Fruit fly (Drosophila melanogaster) whole organism, embryonic: Measurements from ENCODE around the gene Ir67a.
A peak's percentile ranks its signal among the peaks of the same experiment; 100 is the strongest.

ENCODE experiments used
- CG10209 ChIP-seq: fragments of 200-800 bp; sonication (Bioruptor generic); optimal IDR thresholded peaks from 3 replicates; lab custom pipeline; 2017; ENCODE audit warnings: missing biosample characterization, mild to moderate bottlenecking, missing genetic modification characterization, missing genetic modification reagents
- CG1024 ChIP-seq: fragments of 200-800 bp; sonication (Bioruptor generic); IDR thresholded peaks from 2 replicates; pipeline ENCODE4 v1.3.6; 2022; ENCODE audit warnings: missing biosample characterization, missing genetic modification characterization
- CG10267 ChIP-seq: fragments of 200-800 bp; sonication (Bioruptor generic); optimal IDR thresholded peaks from 2 replicates; lab custom pipeline; 2018; ENCODE audit warnings: missing biosample characterization, mild to moderate bottlenecking, missing genetic modification characterization, moderate library complexity
- CG11696 ChIP-seq: fragments of 200-800 bp; sonication (Bioruptor generic); IDR thresholded peaks from 2 replicates; pipeline ENCODE4 v1.3.6; 2022; ENCODE audit warnings: missing biosample characterization, missing genetic modification characterization
- CG13287 ChIP-seq: fragments of 200-800 bp; sonication (Bioruptor generic); IDR thresholded peaks from 2 replicates; pipeline ENCODE4 v1.3.6; 2022; ENCODE audit warnings: missing biosample characterization, missing genetic modification characterization; ENCODE audit not compliant: partially characterized antibody
- CG13296 ChIP-seq: fragments of 200-800 bp; sonication (Bioruptor generic); optimal IDR thresholded peaks from 3 replicates; lab custom pipeline; 2018; ENCODE audit warnings: missing biosample characterization, mild to moderate bottlenecking, missing genetic modification characterization
- CG15269 ChIP-seq: fragments of 200-800 bp; sonication (Bioruptor generic); optimal IDR thresholded peaks from 2 replicates; lab custom pipeline; 2018; ENCODE audit warnings: missing biosample characterization, mild to moderate bottlenecking, missing genetic modification characterization, moderate library complexity
- CG1529 ChIP-seq: fragments of 200-800 bp; sonication (Bioruptor generic); optimal IDR thresholded peaks from 3 replicates; lab custom pipeline; 2018; ENCODE audit warnings: missing biosample characterization, missing genetic modification characterization
- CG15696 ChIP-seq: fragments of 200-800 bp; sonication (Bioruptor generic); optimal IDR thresholded peaks from 2 replicates; lab custom pipeline; 2019; ENCODE audit warnings: missing biosample characterization, mild to moderate bottlenecking, missing genetic modification characterization, moderate library complexity
- CG17829 ChIP-seq: fragments of 200-800 bp; optimal IDR thresholded peaks from 2 replicates; lab custom pipeline; 2019; ENCODE audit warnings: missing biosample characterization, mild to moderate bottlenecking, missing genetic modification characterization, moderate library complexity
- CG18262 ChIP-seq: fragments of 200-800 bp; optimal IDR thresholded peaks from 3 replicates; lab custom pipeline; 2019; ENCODE audit warnings: missing biosample characterization, mild to moderate bottlenecking, missing genetic modification characterization, moderate library complexity
- CG2116 ChIP-seq: fragments of 200-800 bp; sonication (Bioruptor generic); optimal IDR thresholded peaks from 3 replicates; lab custom pipeline; 2018; ENCODE audit warnings: missing biosample characterization, mild to moderate bottlenecking, missing genetic modification characterization
- CG2712 ChIP-seq: fragments of 200-800 bp; optimal IDR thresholded peaks from 3 replicates; lab custom pipeline; 2019; ENCODE audit warnings: missing biosample characterization, mild to moderate bottlenecking, missing genetic modification characterization, moderate library complexity
- CG32532 ChIP-seq: fragments of 200-800 bp; sonication (Bioruptor generic); IDR thresholded peaks from 2 replicates; pipeline ENCODE4 v1.3.6; 2022; ENCODE audit warnings: missing biosample characterization, missing genetic modification characterization
- CG4282 ChIP-seq: fragments of 200-800 bp; sonication (Bioruptor generic); optimal IDR thresholded peaks from 2 replicates; lab custom pipeline; 2016; ENCODE audit warnings: missing biosample characterization, missing genetic modification characterization
- CG4328 ChIP-seq: fragments of 200-800 bp; sonication (Bioruptor generic); optimal IDR thresholded peaks from 3 replicates; lab custom pipeline; 2017; ENCODE audit warnings: missing biosample characterization, missing genetic modification reagents, missing genetic modification characterization
- CG4424 ChIP-seq: fragments of 200-800 bp; sonication (Bioruptor generic); optimal IDR thresholded peaks from 3 replicates; lab custom pipeline; 2016; ENCODE audit warnings: missing biosample characterization, missing genetic modification characterization
- CG4820 ChIP-seq: fragments of 200-800 bp; sonication (Bioruptor generic); optimal IDR thresholded peaks from 3 replicates; lab custom pipeline; 2016; ENCODE audit warnings: missing biosample characterization, missing genetic modification characterization
- CG4854 ChIP-seq: fragments of 200-800 bp; sonication (Bioruptor generic); optimal IDR thresholded peaks from 2 replicates; lab custom pipeline; 2016; ENCODE audit warnings: missing biosample characterization, missing genetic modification characterization, inconsistent platforms
- CG5953 ChIP-seq: fragments of 200-800 bp; sonication (Bioruptor generic); IDR thresholded peaks from 2 replicates; pipeline ENCODE4 v1.3.6; 2022; ENCODE audit warnings: missing biosample characterization, missing genetic modification characterization
- CG6765 ChIP-seq: fragments of 200-800 bp; sonication (Bioruptor generic); optimal IDR thresholded peaks from 3 replicates; lab custom pipeline; 2017; ENCODE audit warnings: missing biosample characterization, mild to moderate bottlenecking, missing genetic modification characterization
- CG6813 ChIP-seq: fragments of 200-800 bp; sonication (Bioruptor generic); optimal IDR thresholded peaks from 2 replicates; lab custom pipeline; 2017; ENCODE audit warnings: missing biosample characterization, missing genetic modification characterization, mild to moderate bottlenecking, moderate library complexity, missing genetic modification reagents
- CG7372 ChIP-seq: fragments of 200-800 bp; sonication (Bioruptor generic); IDR thresholded peaks from 2 replicates; pipeline ENCODE4 v1.3.6; 2022; ENCODE audit warnings: missing biosample characterization, missing genetic modification characterization
- CG9437 ChIP-seq: fragments of 200-800 bp; sonication (Bioruptor generic); optimal IDR thresholded peaks from 2 replicates; lab custom pipeline; 2018; ENCODE audit warnings: missing biosample characterization, mild to moderate bottlenecking, missing genetic modification characterization
- CG9727 ChIP-seq: fragments of 200-800 bp; sonication (Bioruptor generic); optimal IDR thresholded peaks from 3 replicates; lab custom pipeline; 2017; ENCODE audit warnings: missing biosample characterization, mild to moderate bottlenecking, missing genetic modification characterization
- Dip2 ChIP-seq: fragments of 200-800 bp; sonication (Bioruptor generic); IDR thresholded peaks from 2 replicates; pipeline ENCODE4 v1.3.6; 2022; ENCODE audit warnings: missing biosample characterization, missing genetic modification characterization
- E2f2 ChIP-seq: fragments of 200-800 bp; sonication (Bioruptor generic); IDR thresholded peaks from 2 replicates; pipeline ENCODE4 v1.3.6; 2022; ENCODE audit warnings: missing biosample characterization, missing genetic modification characterization
- GATAe ChIP-seq: fragments of 200-800 bp; sonication (Bioruptor generic); conservative IDR thresholded peaks from 2 replicates; pipeline ENCODE4 v1.3.6; 2022; ENCODE audit warnings: missing biosample characterization, missing genetic modification characterization
- Hey ChIP-seq: fragments of 200-800 bp; sonication (Bioruptor generic); optimal IDR thresholded peaks from 3 replicates; lab custom pipeline; 2018; ENCODE audit warnings: missing biosample characterization, mild to moderate bottlenecking, missing genetic modification characterization
- Nf-YC ChIP-seq: fragments of 200-800 bp; optimal IDR thresholded peaks from 3 replicates; lab custom pipeline; 2019; ENCODE audit warnings: missing biosample characterization, mild to moderate bottlenecking, missing genetic modification characterization, moderate library complexity
- Oli ChIP-seq: fragments of 200-800 bp; sonication (Bioruptor generic); optimal IDR thresholded peaks from 2 replicates; lab custom pipeline; 2018; ENCODE audit warnings: missing biosample characterization, mild to moderate bottlenecking, missing genetic modification characterization, moderate library complexity
- Rx ChIP-seq: fragments of 200-800 bp; sonication (Bioruptor generic); IDR thresholded peaks from 2 replicates; pipeline ENCODE4 v1.3.6; 2022; ENCODE audit warnings: missing biosample characterization, missing genetic modification characterization
- Sry-β ChIP-seq: fragments of 200-800 bp; sonication (Bioruptor generic); optimal IDR thresholded peaks from 2 replicates; lab custom pipeline; 2018; ENCODE audit warnings: missing biosample characterization, mild to moderate bottlenecking, missing genetic modification characterization, moderate library complexity
- Stat92E ChIP-seq, 3 experiments: fragments of >200 bp in 2 of 3; fragments of 200-800 bp in 1 of 3; sonication (Bioruptor generic) in 1 of 3; optimal IDR thresholded peaks; 2 replicates each; lab custom pipeline; 2017 to 2019; ENCODE audit warnings: missing biosample characterization in 3 of 3, missing genetic modification characterization in 3 of 3, mild to moderate bottlenecking in 1 of 3, moderate library complexity in 1 of 3
- Vsx1 ChIP-seq: fragments of 200-800 bp; sonication (Bioruptor generic); optimal IDR thresholded peaks from 2 replicates; lab custom pipeline; 2017; ENCODE audit warnings: missing biosample characterization, mild to moderate bottlenecking, missing genetic modification characterization, missing genetic modification reagents
- bcd ChIP-seq: fragments of 200-800 bp; sonication (Bioruptor generic); optimal IDR thresholded peaks from 2 replicates; lab custom pipeline; 2017; ENCODE audit warnings: missing biosample characterization, mild to moderate bottlenecking, missing genetic modification characterization
- bowl ChIP-seq: fragments of 200-800 bp; sonication (Bioruptor generic); IDR thresholded peaks from 2 replicates; pipeline ENCODE4 v1.3.6; 2022; ENCODE audit warnings: missing biosample characterization, missing genetic modification characterization
- cad ChIP-seq: fragments of >200 bp; optimal IDR thresholded peaks from 2 replicates; lab custom pipeline; 2017; ENCODE audit warnings: missing biosample characterization, missing genetic modification characterization
- croc ChIP-seq: fragments of 200-800 bp; sonication (Bioruptor generic); conservative IDR thresholded peaks from 3 replicates; pipeline ENCODE4 v1.3.6; 2022; ENCODE audit warnings: missing biosample characterization, missing genetic modification characterization
- da ChIP-seq: fragments of 200-800 bp; sonication (Bioruptor generic); optimal IDR thresholded peaks from 2 replicates; lab custom pipeline; 2016; ENCODE audit warnings: missing biosample characterization, missing genetic modification characterization
- ewg ChIP-seq: fragments of 200-800 bp; sonication (Bioruptor generic); optimal IDR thresholded peaks from 3 replicates; lab custom pipeline; 2017; ENCODE audit warnings: mild to moderate bottlenecking, missing biosample characterization, missing genetic modification reagents, missing genetic modification characterization
- fru ChIP-seq: fragments of >200 bp; optimal IDR thresholded peaks from 2 replicates; lab custom pipeline; 2017
- gce ChIP-seq: fragments of 200-800 bp; sonication (Bioruptor generic); IDR thresholded peaks from 3 replicates; pipeline ENCODE4 v1.3.6; 2022; ENCODE audit warnings: missing biosample characterization, missing genetic modification characterization
- gcm ChIP-seq: fragments of 200-800 bp; sonication (Bioruptor generic); optimal IDR thresholded peaks from 2 replicates; lab custom pipeline; 2019; ENCODE audit warnings: missing biosample characterization, mild to moderate bottlenecking, missing genetic modification characterization, moderate library complexity
- gsb ChIP-seq: fragments of 200-800 bp; sonication (Bioruptor generic); IDR thresholded peaks from 2 replicates; pipeline ENCODE4 v1.3.6; 2022; ENCODE audit warnings: missing biosample characterization, missing genetic modification characterization
- gt ChIP-seq: fragments of 200-800 bp; sonication (Bioruptor generic); IDR thresholded peaks from 2 replicates; pipeline ENCODE4 v1.3.6; 2022; ENCODE audit warnings: missing biosample characterization, missing genetic modification characterization
- hkb ChIP-seq, 2 experiments: fragments of 200-800 bp in 1 of 2; fragments of >200 bp in 1 of 2; sonication (Bioruptor generic) in 1 of 2; IDR thresholded peaks in 1 of 2; optimal IDR thresholded peaks in 1 of 2; 2 replicates each; pipeline versions ENCODE4 v1.3.6 to Lab custom; 2017 to 2022; ENCODE audit warnings: missing biosample characterization in 1 of 2, missing genetic modification characterization in 1 of 2
- lab ChIP-seq: fragments of 200-800 bp; sonication (Bioruptor generic); optimal IDR thresholded peaks from 3 replicates; lab custom pipeline; 2017; ENCODE audit warnings: missing biosample characterization, missing genetic modification characterization, mild to moderate bottlenecking, moderate library complexity, missing genetic modification reagents
- nerfin-2 ChIP-seq: fragments of 200-800 bp; sonication (Bioruptor generic); IDR thresholded peaks from 2 replicates; pipeline ENCODE4 v1.3.6; 2022; ENCODE audit warnings: missing biosample characterization, missing genetic modification characterization; ENCODE audit not compliant: partially characterized antibody
- yki ChIP-seq: fragments of >200 bp; optimal IDR thresholded peaks from 3 replicates; lab custom pipeline; 2018
- zfh1 ChIP-seq: fragments of 200-800 bp; sonication (Bioruptor generic); IDR thresholded peaks from 3 replicates; pipeline ENCODE4 v1.3.6; 2022; ENCODE audit warnings: missing biosample characterization, missing genetic modification characterization

Ir67a gene

DNA sequence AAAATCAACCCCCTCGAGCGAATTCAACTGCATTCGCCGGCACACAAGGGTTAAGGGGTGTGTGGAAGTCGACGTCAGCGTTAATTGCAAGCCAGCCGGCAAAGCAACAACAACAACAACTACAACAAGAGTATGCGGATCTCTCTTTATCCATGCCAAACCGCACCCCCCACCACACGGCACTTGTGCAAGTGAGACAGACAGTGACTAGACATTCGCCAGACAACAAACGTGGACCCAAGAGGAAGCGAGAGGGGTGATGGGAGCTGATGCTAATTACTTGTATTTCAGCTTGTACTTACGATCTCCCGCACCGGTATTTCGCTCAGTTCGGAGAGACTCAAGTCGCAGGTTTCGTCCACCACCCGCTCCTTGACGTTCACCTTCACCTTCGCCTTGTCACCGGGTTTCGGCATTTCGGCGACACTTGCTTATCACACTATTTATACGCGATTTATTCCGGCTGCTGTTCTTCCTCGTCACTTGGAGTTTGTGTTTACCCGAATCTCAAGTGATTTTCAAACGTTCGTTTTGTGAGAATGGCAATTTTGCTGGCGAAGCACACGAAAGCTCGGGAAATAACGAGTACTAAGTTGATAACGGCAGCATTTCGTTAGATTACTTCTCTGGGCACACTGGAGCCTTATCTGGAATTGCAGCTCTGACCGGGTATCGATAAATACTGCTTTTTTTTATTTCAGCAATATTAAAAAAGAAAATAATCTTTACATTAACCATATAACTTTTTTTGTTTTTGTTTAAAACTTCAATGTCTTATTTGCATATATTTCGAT lies 34.6 kb downstream of the Ir67a start, which contains the start of gene CG3408 (continued):
- TF ChIP-seq CG11696 (GFP tag; lab: Robert Waterston, UW) (no peak), CG1529 (GFP tag; lab: Kevin White, UChicago) (peak; percentile 4), GATAe (GFP tag; lab: Robert Waterston, UW) (peak; percentile 23; the same call in 1 of the 2 replicates), nerfin-2 (no peak), Dip2 (GFP tag; lab: Robert Waterston, UW) (no peak), CG4820 (no peak), CG6765 (GFP tag; lab: Kevin White, UChicago) (no peak), Rx (GFP tag; lab: Robert Waterston, UW) (no peak), CG1024 (GFP tag; lab: Robert Waterston, UW) (no peak), Hey (no peak), CG4854 (GFP tag; lab: Kevin White, UChicago) (peak; percentile 22), fru (lab: Kevin White, UChicago) (no peak), bowl (GFP tag; lab: Robert Waterston, UW) (no peak), Sry-β (GFP tag; lab: Kevin White, UChicago) (no peak), CG18262 (tag; lab: Kevin White, UChicago) (no peak), da (GFP tag; lab: Kevin White, UChicago) (no peak), E2f2 (GFP tag; lab: Robert Waterston, UW) (peak; percentile 73), yki (no peak), CG5953 (GFP tag; lab: Robert Waterston, UW) (no peak), CG4424 (no peak), lab (GFP tag; lab: Kevin White, UChicago) (peak; percentile 35), Nf-YC (peak; percentile 6), CG7372 (GFP tag; lab: Robert Waterston, UW) (no peak; the same call in 1 of the 2 replicates), zfh1 (GFP tag; lab: Robert Waterston, UW) (no peak), Vsx1 (peak; percentile 86), CG10209 (GFP tag; lab: Kevin White, UChicago) (no peak), CG15269 (tag; lab: Kevin White, UChicago) (no peak), CG13287 (peak; percentile 57; the same call in 1 of the 2 replicates), hkb (optimal IDR thresholded peaks at IDR 0.05; lab: Kevin White, UChicago) (no peak), hkb (GFP tag; IDR thresholded peaks at IDR 0.05; lab: Robert Waterston, UW) (no peak), CG4282 (GFP tag; lab: Kevin White, UChicago) (no peak), Stat92E (GFP tag; optimal IDR thresholded peaks at IDR 0.05; lab: Kevin White, UChicago) (peak in 1 of 3 experiments; percentile 50), cad (GFP tag; lab: Kevin White, UChicago) (no peak), CG6813 (no peak), gsb (GFP tag; lab: Robert Waterston, UW) (no peak), CG32532 (no peak), gce (GFP tag; lab: Robert Waterston, UW) (no peak), CG2116 (peak; percentile 97)
- TF ChIP-seq, all 482 proteins: peak for 123

DNA sequence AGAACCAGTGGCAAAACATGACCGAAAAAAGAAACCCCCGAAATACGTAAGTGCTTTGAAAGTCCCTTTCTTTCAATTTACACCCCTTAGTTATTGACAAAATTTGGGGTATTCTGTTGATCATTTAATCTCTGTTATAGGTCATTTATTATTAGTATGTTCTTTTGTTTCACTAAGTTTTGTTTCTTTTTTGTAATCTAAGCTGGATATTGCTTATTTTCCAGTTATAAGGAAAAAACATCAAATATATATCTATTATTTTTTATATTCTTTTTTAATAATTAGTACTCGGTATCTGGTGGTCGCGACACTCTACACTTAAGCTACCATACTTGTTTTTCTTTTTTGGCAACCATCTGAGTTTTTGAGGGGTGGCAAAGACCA lies 35.2 kb downstream of the Ir67a start:
- TF ChIP-seq croc (peak; percentile 32; the same call in 1 of the 3 replicates), CG17829 (tag; lab: Kevin White, UChicago) (peak; percentile 61), lab (GFP tag; lab: Kevin White, UChicago) (peak; percentile 65), CG15696 (peak; percentile 15), gcm (GFP tag; lab: Kevin White, UChicago) (peak; percentile 73), CG2712 (tag; lab: Kevin White, UChicago) (peak; percentile 84), gt (GFP tag; lab: Robert Waterston, UW) (no peak), CG10267 (tag; lab: Kevin White, UChicago) (peak; percentile 72), CG13296 (peak; percentile 51), bcd (peak; percentile 44), CG9437 (peak; percentile 63), Oli (tag; lab: Kevin White, UChicago) (peak; percentile 60), ewg (peak; percentile 2), CG4328 (GFP tag; lab: Kevin White, UChicago) (no peak), GATAe (GFP tag; lab: Robert Waterston, UW) (no peak), CG9727 (GFP tag; lab: Kevin White, UChicago) (peak; percentile 63)
